Fruit fly (Drosophila melanogaster): ENCODE measurements around the gene Ir7f.

Gene Ir7f

dm6 chrX:7888386-7889024, 4.7 kb upstream of the Ir7f start, which contains the start of gene Acat1 (continued):
- 0 out of 4 replicates have a peak, but pooled peaks have one; percentile 56 for TF ChIP-seq chinmo (GFP tag; IDR thresholded peaks at IDR 0.05; ENCODE audit: partially characterized antibody)
- no peak for TF ChIP-seq CG7928 (GFP tag; optimal IDR thresholded peaks at IDR 0.05)
- no peak for TF ChIP-seq cad (GFP tag; optimal IDR thresholded peaks at IDR 0.05)
- TF ChIP-seq Asciz (GFP tag; optimal IDR thresholded peaks at IDR 0.05): peak; percentile 56
- no peak for TF ChIP-seq CG8944 (GFP tag; optimal IDR thresholded peaks at IDR 0.05)
- TF ChIP-seq Bteb2 (GFP tag; optimal IDR thresholded peaks at IDR 0.05): peak; percentile 38
- no peak for TF ChIP-seq CG17361 (GFP tag; IDR thresholded peaks at IDR 0.05)
- TF ChIP-seq ash1 (GFP tag; optimal IDR thresholded peaks at IDR 0.05): no peak
- TF ChIP-seq Sox100B (GFP tag; optimal IDR thresholded peaks at IDR 0.05): no peak
- TF ChIP-seq toy (GFP tag; IDR thresholded peaks at IDR 0.05): no peak
- TF ChIP-seq CG14860 (GFP tag; IDR thresholded peaks at IDR 0.05; ENCODE audit: partially characterized antibody): no peak
- TF ChIP-seq CG17359 (tag; optimal IDR thresholded peaks at IDR 0.05): no peak
- peak; percentile 17 for TF ChIP-seq ewg (GFP tag; optimal IDR thresholded peaks at IDR 0.05)
- peak; percentile 40 for TF ChIP-seq tio (GFP tag; optimal IDR thresholded peaks at IDR 0.05)
- peak; percentile 22; the same call in 1 of the 3 replicates for TF ChIP-seq Dbx (GFP tag; IDR thresholded peaks at IDR 0.05)
- peak; percentile 44 for TF ChIP-seq tx (GFP tag; optimal IDR thresholded peaks at IDR 0.05)
- TF ChIP-seq CG1233 (GFP tag; optimal IDR thresholded peaks at IDR 0.05): peak; percentile 33
- TF ChIP-seq Optix (GFP tag; IDR thresholded peaks at IDR 0.05): no peak
- TF ChIP-seq Ptx1 (GFP tag; IDR thresholded peaks at IDR 0.05): peak; percentile 72
- TF ChIP-seq dati (GFP tag; IDR thresholded peaks at IDR 0.05): no peak
- peak; percentile 66 for TF ChIP-seq stc (GFP tag; IDR thresholded peaks at IDR 0.05)
- peak; percentile 62 for TF ChIP-seq CG13287 (GFP tag; IDR thresholded peaks at IDR 0.05; ENCODE audit: partially characterized antibody)
- TF ChIP-seq Hmx (GFP tag; optimal IDR thresholded peaks at IDR 0.05): peak; percentile 46
- TF ChIP-seq CG11696 (GFP tag; IDR thresholded peaks at IDR 0.05): no peak
- no peak for TF ChIP-seq vnd (GFP tag; IDR thresholded peaks at IDR 0.05; ENCODE audit: partially characterized antibody)
- TF ChIP-seq Dek (tag; optimal IDR thresholded peaks at IDR 0.05): no peak
- no peak; the same call in 1 of the 2 replicates for TF ChIP-seq Atf6 (GFP tag; IDR thresholded peaks at IDR 0.05)
- TF ChIP-seq Gug (GFP tag; IDR thresholded peaks at IDR 0.05): no peak
- peak; percentile 60; the same call in 1 of the 2 replicates for TF ChIP-seq MBD-R2 (GFP tag; IDR thresholded peaks at IDR 0.05)
- no peak for TF ChIP-seq CG6254 (GFP tag; optimal IDR thresholded peaks at IDR 0.05)
- peak; percentile 5 for TF ChIP-seq Antp (GFP tag; optimal IDR thresholded peaks at IDR 0.05)
- peak; percentile 25; the same call in 1 of the 2 replicates for TF ChIP-seq inv (GFP tag; IDR thresholded peaks at IDR 0.05; ENCODE audit: partially characterized antibody)
- no peak for TF ChIP-seq B-H2 (GFP tag; optimal IDR thresholded peaks at IDR 0.05)
- TF ChIP-seq CG12391 (tag; optimal IDR thresholded peaks at IDR 0.05): peak; percentile 75
- TF ChIP-seq sim (GFP tag; IDR thresholded peaks at IDR 0.05): no peak
- TF ChIP-seq E2f2 (GFP tag; IDR thresholded peaks at IDR 0.05): peak; percentile 49; the same call in 1 of the 2 replicates
- TF ChIP-seq Dad (GFP tag; optimal IDR thresholded peaks at IDR 0.05): peak; percentile 38
- peak; percentile 42 for TF ChIP-seq Nf-YC (tag; optimal IDR thresholded peaks at IDR 0.05)
- TF ChIP-seq CG8478 (optimal IDR thresholded peaks at IDR 0.05): no peak
- TF ChIP-seq CG3847 (GFP tag; IDR thresholded peaks at IDR 0.05): peak; percentile 53; the same call in 1 of the 2 replicates
- 0 out of 2 replicates have a peak, but pooled peaks have one; percentile 14 for TF ChIP-seq wdn (GFP tag; IDR thresholded peaks at IDR 0.05)
- TF ChIP-seq vfl (GFP tag; optimal IDR thresholded peaks at IDR 0.05): no peak
- no peak for TF ChIP-seq lov (optimal IDR thresholded peaks at IDR 0.05)
- TF ChIP-seq lov (GFP tag; IDR thresholded peaks at IDR 0.05): no peak
- no peak for TF ChIP-seq sc (optimal IDR thresholded peaks at IDR 0.05)
- TF ChIP-seq sc (GFP tag; optimal IDR thresholded peaks at IDR 0.05): no peak
- TF ChIP-seq CG13894 (tag; optimal IDR thresholded peaks at IDR 0.05): no peak
- TF ChIP-seq CG2129 (GFP tag; IDR thresholded peaks at IDR 0.05; ENCODE audit: partially characterized antibody): no peak
- TF ChIP-seq HLH4C (GFP tag; IDR thresholded peaks at IDR 0.05; ENCODE audit: partially characterized antibody): 0 out of 3 replicates have a peak, but pooled peaks have one; percentile 42
- TF ChIP-seq jing (GFP tag; optimal IDR thresholded peaks at IDR 0.05): no peak
